Worm (Caenorhabditis elegans) whole organism, late embryonic: ENCODE measurements around the gene F41E6.8.

Experiments
- F13H6.1 ChIP-seq: sonication (generic microtip); optimal IDR thresholded peaks from 2 replicates; lab custom pipeline; 2016; ENCODE audit warnings: missing genetic modification characterization, missing compliant biosample characterization
- ahr-1 ChIP-seq: sonication (generic microtip); optimal IDR thresholded peaks from 2 replicates; lab custom pipeline; 2016; ENCODE audit warnings: missing genetic modification characterization, missing compliant biosample characterization
- npax-4 ChIP-seq: sonication (generic microtip); optimal IDR thresholded peaks from 2 replicates; lab custom pipeline; 2016; ENCODE audit warnings: missing genetic modification characterization, missing compliant biosample characterization
- unc-42 ChIP-seq: sonication (generic microtip); optimal IDR thresholded peaks from 2 replicates; lab custom pipeline; 2016; ENCODE audit warnings: missing genotype, missing genetic modification characterization, missing compliant biosample characterization

DNA sequence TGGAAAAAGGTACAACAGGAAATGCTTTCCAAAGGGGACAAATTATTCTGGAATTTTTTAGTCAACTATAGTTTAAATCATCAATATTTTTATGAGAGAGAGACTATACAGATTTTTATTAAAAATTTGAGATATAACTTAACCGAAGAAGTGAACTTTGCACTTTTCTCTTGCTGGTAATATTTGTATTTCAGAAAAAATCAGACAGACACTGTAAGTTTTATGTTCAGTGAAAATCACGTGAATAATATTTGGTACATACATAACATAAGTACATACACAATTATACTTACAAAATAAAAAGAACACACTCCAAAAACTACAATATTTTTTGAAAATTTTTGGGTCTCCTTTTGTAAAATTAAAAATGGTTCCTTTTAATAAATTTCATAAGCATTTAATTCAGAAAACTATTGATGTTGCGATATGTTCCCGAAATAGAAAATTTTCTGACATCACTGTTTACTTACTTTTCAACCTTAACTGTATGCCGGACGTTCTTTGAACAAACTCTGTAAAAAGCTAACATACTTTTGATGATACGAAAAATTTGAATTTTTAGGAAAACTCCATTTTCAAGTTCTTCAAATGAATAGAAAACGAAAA, 36.4 kb upstream of the F41E6.8 start, which contains the start of the genes F28A12.10 and acd-4:
- TF ChIP-seq F13H6.1 (tag; lab: Kevin White, UChicago) (no peak), unc-42 (tag; lab: Kevin White, UChicago) (no peak), ahr-1 (no peak), npax-4 (no peak)
